Fruit fly (Drosophila melanogaster) whole organism, embryonic: Measurements from ENCODE around the gene Mipp2.
A peak's percentile ranks its signal among the peaks of the same experiment; 100 is the strongest.

Source experiments
- Atf6 ChIP-seq: fragments of 200-800 bp; sonication (Bioruptor generic); IDR thresholded peaks from 2 replicates; pipeline ENCODE4 v1.3.6; 2022; ENCODE audit warnings: missing biosample characterization, missing genetic modification characterization
- Bdp1 ChIP-seq: fragments of 200-800 bp; sonication (Bioruptor generic); optimal IDR thresholded peaks from 3 replicates; lab custom pipeline; 2016; ENCODE audit warnings: missing biosample characterization, missing genetic modification characterization
- CG10565 ChIP-seq: fragments of 200-800 bp; sonication (Bioruptor generic); optimal IDR thresholded peaks from 3 replicates; lab custom pipeline; 2016; ENCODE audit warnings: missing biosample characterization, mild to moderate bottlenecking, missing genetic modification characterization
- CG10959 ChIP-seq: fragments of 200-800 bp; sonication (Bioruptor generic); IDR thresholded peaks from 2 replicates; pipeline ENCODE4 v1.3.6; 2022; ENCODE audit warnings: missing biosample characterization, missing genetic modification characterization
- CG11093 ChIP-seq: fragments of 200-800 bp; sonication (Bioruptor generic); IDR thresholded peaks from 3 replicates; pipeline ENCODE4 v1.3.6; 2022; ENCODE audit warnings: missing biosample characterization, missing genetic modification characterization
- CG11456 ChIP-seq: fragments of 200-800 bp; sonication (Bioruptor generic); IDR thresholded peaks from 3 replicates; pipeline ENCODE4 v1.3.6; 2022; ENCODE audit warnings: missing biosample characterization, missing genetic modification characterization
- CG13123 ChIP-seq: fragments of 200-800 bp; sonication (Bioruptor generic); optimal IDR thresholded peaks from 2 replicates; lab custom pipeline; 2016; ENCODE audit warnings: missing biosample characterization, missing genetic modification characterization
- CG13296 ChIP-seq: fragments of 200-800 bp; sonication (Bioruptor generic); optimal IDR thresholded peaks from 3 replicates; lab custom pipeline; 2018; ENCODE audit warnings: missing biosample characterization, mild to moderate bottlenecking, missing genetic modification characterization
- CG13424 ChIP-seq: fragments of 200-800 bp; sonication (Bioruptor generic); optimal IDR thresholded peaks from 2 replicates; lab custom pipeline; 2019; ENCODE audit warnings: missing biosample characterization, mild to moderate bottlenecking, missing genetic modification characterization, moderate library complexity
- CG15479 ChIP-seq: fragments of 200-800 bp; sonication (Bioruptor generic); optimal IDR thresholded peaks from 3 replicates; lab custom pipeline; 2019; ENCODE audit warnings: missing biosample characterization, mild to moderate bottlenecking, missing genetic modification characterization, moderate library complexity
- CG17359 ChIP-seq: fragments of 200-800 bp; sonication (Bioruptor generic); optimal IDR thresholded peaks from 3 replicates; lab custom pipeline; 2018; ENCODE audit warnings: missing biosample characterization, mild to moderate bottlenecking, missing genetic modification characterization, moderate library complexity
- CG17361 ChIP-seq: fragments of 200-800 bp; sonication (Bioruptor generic); IDR thresholded peaks from 3 replicates; pipeline ENCODE4 v1.3.6; 2022; ENCODE audit warnings: missing biosample characterization, missing genetic modification characterization
- CG18599 ChIP-seq: fragments of 200-800 bp; sonication (Bioruptor generic); optimal IDR thresholded peaks from 3 replicates; lab custom pipeline; 2017; ENCODE audit warnings: missing biosample characterization, missing genetic modification characterization, mild to moderate bottlenecking, moderate library complexity, missing genetic modification reagents
- CG2712 ChIP-seq: fragments of 200-800 bp; optimal IDR thresholded peaks from 3 replicates; lab custom pipeline; 2019; ENCODE audit warnings: missing biosample characterization, mild to moderate bottlenecking, missing genetic modification characterization, moderate library complexity
- CG30403 ChIP-seq: fragments of 200-800 bp; sonication (Bioruptor generic); optimal IDR thresholded peaks from 3 replicates; lab custom pipeline; 2016; ENCODE audit warnings: missing biosample characterization, missing genetic modification characterization
- CG33213 ChIP-seq: fragments of 200-800 bp; sonication (Bioruptor generic); optimal IDR thresholded peaks from 3 replicates; lab custom pipeline; 2016; ENCODE audit warnings: missing biosample characterization, missing genetic modification characterization
- CG7556 ChIP-seq: fragments of 200-800 bp; sonication (Bioruptor generic); optimal IDR thresholded peaks from 2 replicates; lab custom pipeline; 2017; ENCODE audit warnings: missing biosample characterization, mild to moderate bottlenecking, missing genetic modification characterization
- D ChIP-seq, 2 experiments: fragments of 200-800 bp in 1 of 2; fragments of >200 bp in 1 of 2; sonication (Bioruptor generic) in 1 of 2; optimal IDR thresholded peaks; 2 replicates in 1 of 2; 3 replicates in 1 of 2; lab custom pipeline; 2017; ENCODE audit warnings: mild to moderate bottlenecking in 1 of 2, missing biosample characterization in 1 of 2, missing genetic modification characterization in 1 of 2, missing genetic modification reagents in 1 of 2
- D19A ChIP-seq: fragments of 200-800 bp; optimal IDR thresholded peaks from 3 replicates; lab custom pipeline; 2019; ENCODE audit warnings: missing biosample characterization, mild to moderate bottlenecking, missing genetic modification characterization, moderate library complexity
- Deaf1 ChIP-seq: fragments of 200-800 bp; optimal IDR thresholded peaks from 3 replicates; lab custom pipeline; 2019; ENCODE audit warnings: missing biosample characterization, mild to moderate bottlenecking, missing genetic modification characterization, moderate library complexity
- Dll ChIP-seq: fragments of 200-800 bp; sonication (Bioruptor generic); IDR thresholded peaks from 4 replicates; pipeline ENCODE4 v1.3.6; 2022; ENCODE audit warnings: missing biosample characterization, missing genetic modification characterization; ENCODE audit not compliant: partially characterized antibody
- Fer2 ChIP-seq: fragments of 200-800 bp; sonication (Bioruptor generic); optimal IDR thresholded peaks from 2 replicates; lab custom pipeline; 2018; ENCODE audit warnings: missing biosample characterization, mild to moderate bottlenecking, missing genetic modification characterization, moderate library complexity
- HLH3B ChIP-seq: fragments of 200-800 bp; sonication (Bioruptor generic); IDR thresholded peaks from 2 replicates; pipeline ENCODE4 v1.3.6; 2022; ENCODE audit warnings: missing biosample characterization, missing genetic modification characterization
- Hr78 ChIP-seq, 2 experiments: fragments of 200-800 bp in 1 of 2; fragments of >200 bp in 1 of 2; sonication (Bioruptor generic) in 1 of 2; optimal IDR thresholded peaks; 2 replicates each; lab custom pipeline; 2017 to 2019; ENCODE audit warnings: missing biosample characterization in 2 of 2, missing genetic modification characterization in 2 of 2, mild to moderate bottlenecking in 1 of 2, moderate library complexity in 1 of 2
- Med ChIP-seq: fragments of 200-800 bp; sonication (Bioruptor generic); peaks from one replicate; lab custom pipeline; 2016; ENCODE audit warnings: missing biosample characterization, missing genetic modification characterization, mild to moderate bottlenecking, inconsistent platforms, moderate library complexity
- Ptx1 ChIP-seq: fragments of 200-800 bp; sonication (Bioruptor generic); IDR thresholded peaks from 2 replicates; pipeline ENCODE4 v1.3.6; 2022; ENCODE audit warnings: missing biosample characterization, missing genetic modification characterization
- Side ChIP-seq: fragments of 200-800 bp; sonication (Bioruptor generic); optimal IDR thresholded peaks from 2 replicates; lab custom pipeline; 2016; ENCODE audit warnings: missing biosample characterization, missing genetic modification characterization
- Sin3A ChIP-seq: fragments of >200 bp; optimal IDR thresholded peaks from 2 replicates; lab custom pipeline; 2018
- Sox100B ChIP-seq: fragments of 200-800 bp; sonication (Bioruptor generic); optimal IDR thresholded peaks from 3 replicates; lab custom pipeline; 2018; ENCODE audit warnings: missing biosample characterization, mild to moderate bottlenecking, missing genetic modification characterization
- Sry-β ChIP-seq: fragments of 200-800 bp; sonication (Bioruptor generic); optimal IDR thresholded peaks from 2 replicates; lab custom pipeline; 2018; ENCODE audit warnings: missing biosample characterization, mild to moderate bottlenecking, missing genetic modification characterization, moderate library complexity
- Ssrp ChIP-seq: fragments of 200-800 bp; sonication (Bioruptor generic); optimal IDR thresholded peaks from 2 replicates; lab custom pipeline; 2018; ENCODE audit warnings: missing biosample characterization, mild to moderate bottlenecking, missing genetic modification characterization, moderate library complexity
- Xrp1 ChIP-seq: fragments of 200-800 bp; sonication (Bioruptor generic); IDR thresholded peaks from 2 replicates; pipeline ENCODE4 v1.3.6; 2022; ENCODE audit warnings: missing biosample characterization, missing genetic modification characterization
- ara ChIP-seq: fragments of 200-800 bp; sonication (Bioruptor generic); IDR thresholded peaks from 2 replicates; pipeline ENCODE4 v1.3.6; 2022; ENCODE audit warnings: missing biosample characterization, missing genetic modification characterization
- chif ChIP-seq, 2 experiments: fragments of 200-800 bp; sonication (Bioruptor generic); optimal IDR thresholded peaks; 3 replicates each; lab custom pipeline; 2016; ENCODE audit warnings: missing biosample characterization in 2 of 2, missing genetic modification characterization in 2 of 2
- chinmo ChIP-seq: fragments of 200-800 bp; sonication (Bioruptor generic); IDR thresholded peaks from 4 replicates; pipeline ENCODE4 v1.3.6; 2022; ENCODE audit warnings: missing biosample characterization, missing genetic modification characterization; ENCODE audit not compliant: partially characterized antibody
- dimm ChIP-seq: fragments of 200-800 bp; sonication (Bioruptor generic); IDR thresholded peaks from 2 replicates; pipeline ENCODE4 v1.3.6; 2022; ENCODE audit warnings: missing biosample characterization, missing genetic modification characterization
- dmrt99B ChIP-seq: fragments of 200-800 bp; sonication (Bioruptor generic); optimal IDR thresholded peaks from 2 replicates; lab custom pipeline; 2018; ENCODE audit warnings: missing biosample characterization, mild to moderate bottlenecking, missing genetic modification characterization, moderate library complexity
- dpn ChIP-seq, 2 experiments: fragments of 200-800 bp; sonication (Bioruptor generic); optimal IDR thresholded peaks; 3 replicates each; lab custom pipeline; 2016; ENCODE audit warnings: missing biosample characterization in 2 of 2, missing genetic modification characterization in 2 of 2
- dysf ChIP-seq: fragments of 200-800 bp; sonication (Bioruptor generic); IDR thresholded peaks from 3 replicates; pipeline ENCODE4 v1.3.6; 2022; ENCODE audit warnings: missing biosample characterization, missing genetic modification characterization
- gem ChIP-seq: fragments of 200-800 bp; sonication (Bioruptor generic); optimal IDR thresholded peaks from 2 replicates; lab custom pipeline; 2019; ENCODE audit warnings: missing biosample characterization, mild to moderate bottlenecking, missing genetic modification characterization, moderate library complexity
- pan ChIP-seq, 4 experiments: fragments of >200 bp in 3 of 4; fragments of 200-800 bp in 1 of 4; sonication (Bioruptor generic) in 1 of 4; optimal IDR thresholded peaks in 3 of 4; IDR thresholded peaks in 1 of 4; 2 replicates each; pipeline versions ENCODE4 v1.3.6 to Lab custom; 2017 to 2022; ENCODE audit warnings: missing biosample characterization in 2 of 4, missing genetic modification characterization in 2 of 4, mixed read lengths in 1 of 4
- peb ChIP-seq: fragments of 200-800 bp; sonication (Bioruptor generic); IDR thresholded peaks from 2 replicates; pipeline ENCODE4 v1.3.6; 2022; ENCODE audit warnings: missing biosample characterization, missing genetic modification characterization
- row ChIP-seq: fragments of 200-800 bp; sonication (Bioruptor generic); IDR thresholded peaks from 3 replicates; pipeline ENCODE4 v1.3.6; 2022; ENCODE audit warnings: missing biosample characterization, missing genetic modification characterization
- sc ChIP-seq, 3 experiments: fragments of >200 bp in 2 of 3; fragments of 200-800 bp in 1 of 3; sonication (Bioruptor generic) in 1 of 3; optimal IDR thresholded peaks; 2 replicates in 2 of 3; 3 replicates in 1 of 3; lab custom pipeline; 2017; ENCODE audit warnings: mild to moderate bottlenecking in 1 of 3, missing biosample characterization in 1 of 3, missing genetic modification characterization in 1 of 3, missing genetic modification reagents in 1 of 3
- slou ChIP-seq: fragments of 200-800 bp; sonication (Bioruptor generic); optimal IDR thresholded peaks from 3 replicates; lab custom pipeline; 2016; ENCODE audit warnings: missing biosample characterization, missing genetic modification characterization
- stc ChIP-seq: fragments of 200-800 bp; sonication (Bioruptor generic); IDR thresholded peaks from 2 replicates; pipeline ENCODE4 v1.3.6; 2022; ENCODE audit warnings: missing biosample characterization, missing genetic modification characterization
- unpg ChIP-seq: fragments of 200-800 bp; sonication (Bioruptor generic); optimal IDR thresholded peaks from 3 replicates; lab custom pipeline; 2018; ENCODE audit warnings: missing biosample characterization, mild to moderate bottlenecking, missing genetic modification characterization, moderate library complexity

Mipp2 gene

DNA sequence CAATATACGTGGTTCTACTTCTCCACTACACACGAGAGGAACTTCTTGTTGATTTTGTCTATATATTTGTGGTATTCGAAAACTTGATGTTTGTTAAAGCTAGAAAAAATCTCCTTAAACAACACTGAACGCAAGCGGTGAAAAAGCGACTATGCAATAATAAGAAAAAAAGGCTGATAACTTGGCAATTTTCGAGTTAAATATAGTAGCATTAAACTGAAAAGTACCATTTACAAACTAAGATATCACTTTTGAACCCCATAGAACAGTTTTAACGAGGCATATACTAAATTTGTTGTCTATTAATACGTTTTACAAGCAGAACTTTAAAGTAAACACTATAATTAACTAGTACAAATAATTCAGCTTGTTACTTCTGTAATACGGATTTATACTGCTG, 13.6 kb downstream of the Mipp2 start, which contains the start of gene CG4666:
TSS of gene CG4666 (minus strand) at position 101 of the 400 bp plus-strand sequence.
- no peak for TF ChIP-seq ara (GFP tag; lab: Robert Waterston, UW)
- TF ChIP-seq Sry-β: peak; percentile 54
- TF ChIP-seq sc (optimal IDR thresholded peaks at IDR 0.05; lab: Kevin White, UChicago): no peak
- no peak for TF ChIP-seq sc (GFP tag; optimal IDR thresholded peaks at IDR 0.05; lab: Kevin White, UChicago)

DNA sequence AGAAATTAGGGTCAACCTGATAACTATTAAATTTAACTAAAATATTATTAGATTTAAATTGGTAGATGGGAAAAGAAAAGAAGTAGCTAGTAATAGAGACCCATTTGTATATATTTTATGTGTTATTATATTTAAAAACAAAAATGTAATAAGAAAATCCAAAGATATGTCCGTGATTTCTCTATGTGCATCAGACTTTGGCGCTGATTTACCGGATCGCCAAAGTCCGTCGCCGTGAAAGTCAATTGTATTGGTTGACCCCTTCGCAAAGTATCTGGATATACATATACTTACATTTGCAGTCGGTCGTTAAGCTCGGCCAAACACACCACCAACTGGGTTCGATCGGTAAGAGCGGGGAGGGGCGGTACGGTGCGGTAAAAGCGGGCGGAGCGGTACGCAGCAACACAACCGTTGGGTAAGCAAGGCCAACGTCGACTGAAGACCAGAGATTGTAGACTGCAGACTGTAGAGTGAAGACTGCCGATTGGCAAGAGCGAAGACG, 14.2 kb downstream of the Mipp2 start:
- TF ChIP-seq D19A: peak; percentile 24
- TF ChIP-seq Sin3A (lab: Kevin White, UChicago): no peak
- TF ChIP-seq CG33213 (GFP tag; lab: Kevin White, UChicago): no peak
- no peak for TF ChIP-seq Bdp1 (GFP tag; lab: Kevin White, UChicago)
- peak; percentile 30 for TF ChIP-seq CG7556 (GFP tag; lab: Kevin White, UChicago)
- TF ChIP-seq D (optimal IDR thresholded peaks at IDR 0.05; lab: Kevin White, UChicago): no peak
- peak; percentile 8 for TF ChIP-seq D (GFP tag; optimal IDR thresholded peaks at IDR 0.05; lab: Kevin White, UChicago)
- TF ChIP-seq unpg (GFP tag; lab: Kevin White, UChicago): peak; percentile 44
- peak; percentile 48 for TF ChIP-seq CG13424 (tag; lab: Kevin White, UChicago)
- no peak for TF ChIP-seq chif (GFP tag; optimal IDR thresholded peaks at IDR 0.05; lab: Kevin White, UChicago)
- TF ChIP-seq CG30403 (GFP tag; lab: Kevin White, UChicago): peak; percentile 40
- TF ChIP-seq CG11093: no peak
- peak; percentile 56 for TF ChIP-seq dmrt99B (tag; lab: Kevin White, UChicago)
- no peak for TF ChIP-seq Side
- TF ChIP-seq dysf (GFP tag; lab: Robert Waterston, UW): no peak
- no peak for TF ChIP-seq dimm
- no peak for TF ChIP-seq slou
- TF ChIP-seq CG11456 (GFP tag; lab: Robert Waterston, UW): no peak
- no peak for TF ChIP-seq pan (optimal IDR thresholded peaks at IDR 0.05; lab: Kevin White, UChicago)
- peak in 1 of 2 experiments; percentile 16 for TF ChIP-seq pan (GFP tag; optimal IDR thresholded peaks at IDR 0.05 in 1 of 2, IDR thresholded peaks at IDR 0.05 in 1 of 2)
- peak; percentile 26 for TF ChIP-seq row (GFP tag; lab: Robert Waterston, UW)
- peak; percentile 71 for TF ChIP-seq gem (tag; lab: Kevin White, UChicago)
- peak; percentile 15; the same call in 1 of the 2 replicates for TF ChIP-seq HLH3B (GFP tag; lab: Robert Waterston, UW)
- 0 out of 4 replicates have a peak, but pooled peaks have one; percentile 57 for TF ChIP-seq chinmo (GFP tag; lab: Robert Waterston, UW)
- TF ChIP-seq CG15479 (GFP tag; lab: Kevin White, UChicago): no peak
- TF ChIP-seq CG10959 (GFP tag; lab: Robert Waterston, UW): no peak
- no peak for TF ChIP-seq CG18599
- no peak for TF ChIP-seq CG13296 (GFP tag; lab: Kevin White, UChicago)
- peak; percentile 54 for TF ChIP-seq CG17359
- TF ChIP-seq Med (GFP tag; lab: Kevin White, UChicago): peak; percentile 30
- TF ChIP-seq stc: no peak
- TF ChIP-seq Sox100B: peak; percentile 38
- TF ChIP-seq CG13123: no peak
- peak in 1 of 2 experiments; percentile 56 for TF ChIP-seq Hr78 (GFP tag; optimal IDR thresholded peaks at IDR 0.05; lab: Kevin White, UChicago)
- TF ChIP-seq Xrp1 (GFP tag; lab: Robert Waterston, UW): peak; percentile 29; the same call in 1 of the 2 replicates
- peak; percentile 60 for TF ChIP-seq Deaf1 (tag; lab: Kevin White, UChicago)
- peak; percentile 36 for TF ChIP-seq CG2712 (tag; lab: Kevin White, UChicago)
- TF ChIP-seq Dll (GFP tag; lab: Robert Waterston, UW): no peak
- TF ChIP-seq Ptx1 (GFP tag; lab: Robert Waterston, UW): peak; percentile 52
- 0 out of 3 replicates have a peak, but pooled peaks have one; percentile 43 for TF ChIP-seq CG17361 (GFP tag; lab: Robert Waterston, UW)
- no peak for TF ChIP-seq peb (GFP tag; lab: Robert Waterston, UW)
- peak; percentile 39 for TF ChIP-seq Ssrp
- TF ChIP-seq CG10565 (GFP tag; lab: Kevin White, UChicago): no peak
- no peak for TF ChIP-seq Fer2 (tag; lab: Kevin White, UChicago)
- peak in 1 of 2 experiments; percentile 32 for TF ChIP-seq dpn (GFP tag; optimal IDR thresholded peaks at IDR 0.05; lab: Kevin White, UChicago)
- TF ChIP-seq Atf6 (GFP tag; lab: Robert Waterston, UW): no peak
